Fruit fly (Drosophila melanogaster) whole organism, wandering third instar larva: Measurements from ENCODE around the gene sesB.

ENCODE experiments used
- Abd-B ChIP-seq: fragments of >200 bp; optimal IDR thresholded peaks from 2 replicates; lab custom pipeline; 2017; ENCODE audit warnings: missing biosample characterization, missing genetic modification characterization
- CG32264 ChIP-seq: fragments of 200-800 bp; sonication (Bioruptor generic); optimal IDR thresholded peaks from 2 replicates; lab custom pipeline; 2016; ENCODE audit warnings: missing biosample characterization, missing genetic modification characterization
- CrebA ChIP-seq: fragments of 200-800 bp; sonication (Bioruptor generic); optimal IDR thresholded peaks from 2 replicates; lab custom pipeline; 2016; ENCODE audit warnings: missing biosample characterization, mild to moderate bottlenecking, missing genetic modification characterization, borderline replicate concordance
- Dfd ChIP-seq: fragments of >200 bp; optimal IDR thresholded peaks from 2 replicates; lab custom pipeline; 2017; ENCODE audit warnings: missing biosample characterization, missing genetic modification characterization
- Dif ChIP-seq: fragments of 200-275, 200-300 bp; sonication (Bioruptor generic); optimal IDR thresholded peaks from 2 replicates; lab custom pipeline; 2018; ENCODE audit warnings: missing biosample characterization, missing genetic modification characterization; ENCODE audit not compliant: partially characterized antibody
- GATAd ChIP-seq: sonication (Bioruptor generic); optimal IDR thresholded peaks from 2 replicates; lab custom pipeline; 2016; ENCODE audit warnings: missing biosample characterization, missing genetic modification characterization
- HLH106 ChIP-seq: fragments of 200-800 bp; optimal IDR thresholded peaks from 3 replicates; lab custom pipeline; 2019; ENCODE audit warnings: missing biosample characterization, mild to moderate bottlenecking, missing genetic modification characterization, moderate library complexity
- Hr78 ChIP-seq: fragments of >200 bp; optimal IDR thresholded peaks from 2 replicates; lab custom pipeline; 2017; ENCODE audit warnings: missing biosample characterization, missing genetic modification characterization
- Hr83 ChIP-seq: fragments of 200-300 bp; sonication (Bioruptor generic); optimal IDR thresholded peaks from 2 replicates; lab custom pipeline; 2016; ENCODE audit warnings: missing biosample characterization, mild to moderate bottlenecking, missing genetic modification characterization, moderate library complexity; ENCODE audit not compliant: poor library complexity, severe bottlenecking
- Mio ChIP-seq: sonication (Bioruptor generic); optimal IDR thresholded peaks from 2 replicates; lab custom pipeline; 2016; ENCODE audit warnings: missing biosample characterization, missing genetic modification characterization
- Myc ChIP-seq: fragments of >200 bp; optimal IDR thresholded peaks from 2 replicates; lab custom pipeline; 2017
- N ChIP-seq: fragments of >200 bp; optimal IDR thresholded peaks from 2 replicates; lab custom pipeline; 2018; ENCODE audit warnings: missing biosample characterization, missing external identifiers, missing genetic modification characterization
- OdsH ChIP-seq: fragments of 200-800 bp; sonication (Bioruptor generic); optimal IDR thresholded peaks from 2 replicates; lab custom pipeline; 2016; ENCODE audit warnings: missing biosample characterization, mild to moderate bottlenecking, missing genetic modification characterization
- Rel ChIP-seq, 2 experiments: fragments of 200-800 bp; sonication (Bioruptor generic) in 1 of 2; optimal IDR thresholded peaks; 2 replicates in 1 of 2; 3 replicates in 1 of 2; lab custom pipeline; 2016 to 2019; ENCODE audit warnings: mild to moderate bottlenecking in 2 of 2, missing biosample characterization in 2 of 2, missing genetic modification characterization in 2 of 2, moderate library complexity in 1 of 2
- Sp1 ChIP-seq: fragments of 200-800 bp; sonication (Bioruptor generic); optimal IDR thresholded peaks from 3 replicates; lab custom pipeline; 2019; ENCODE audit warnings: missing biosample characterization, mild to moderate bottlenecking, missing genetic modification characterization, moderate library complexity
- Vsx2 ChIP-seq: fragments of 200-300, 225-300 bp; sonication (Bioruptor generic); optimal IDR thresholded peaks from 2 replicates; lab custom pipeline; 2018; ENCODE audit warnings: missing biosample characterization, missing genetic modification characterization; ENCODE audit not compliant: partially characterized antibody
- br ChIP-seq: fragments of 200-800 bp; sonication (Bioruptor generic); optimal IDR thresholded peaks from 2 replicates; lab custom pipeline; 2016; ENCODE audit warnings: missing biosample characterization, missing genetic modification characterization
- brk ChIP-seq: fragments of 200-800 bp; sonication (Bioruptor generic); optimal IDR thresholded peaks from 2 replicates; lab custom pipeline; 2016; ENCODE audit warnings: missing biosample characterization, mild to moderate bottlenecking, missing genetic modification characterization
- dl ChIP-seq, 2 experiments: fragments of 175-275, 200-275 bp in 1 of 2; fragments of 200-275 bp in 1 of 2; sonication (Bioruptor generic); optimal IDR thresholded peaks; lab custom pipeline; 2018; ENCODE audit warnings: mild to moderate bottlenecking in 2 of 2, missing biosample characterization in 2 of 2, missing genetic modification characterization in 2 of 2, moderate library complexity in 2 of 2; ENCODE audit not compliant: partially characterized antibody in 2 of 2, insufficient read depth in 1 of 2
- dmrt93B ChIP-seq: fragments of 200-800 bp; sonication (Bioruptor generic); optimal IDR thresholded peaks from 2 replicates; lab custom pipeline; 2018; ENCODE audit warnings: missing biosample characterization, mild to moderate bottlenecking, missing genetic modification characterization
- dsf ChIP-seq: sonication (Bioruptor generic); optimal IDR thresholded peaks from 2 replicates; lab custom pipeline; 2016; ENCODE audit warnings: missing biosample characterization, missing genetic modification characterization, borderline replicate concordance
- ey ChIP-seq: fragments of 200-800 bp; sonication (Bioruptor generic); optimal IDR thresholded peaks from 2 replicates; lab custom pipeline; 2016; ENCODE audit warnings: missing biosample characterization, missing genetic modification characterization
- foxo ChIP-seq, 2 experiments: fragments of 200-800 bp; sonication (Bioruptor generic); optimal IDR thresholded peaks; 2 replicates in 1 of 2; 3 replicates in 1 of 2; lab custom pipeline; 2016 to 2017; ENCODE audit warnings: missing biosample characterization in 2 of 2, missing genetic modification characterization in 2 of 2
- fru ChIP-seq: fragments of 200-800 bp; sonication (Bioruptor generic); optimal IDR thresholded peaks from 3 replicates; lab custom pipeline; 2016; ENCODE audit warnings: missing biosample characterization, mild to moderate bottlenecking, missing genetic modification characterization
- h ChIP-seq: fragments of 200-800 bp; sonication (Bioruptor generic); optimal IDR thresholded peaks from 3 replicates; lab custom pipeline; 2016; ENCODE audit warnings: missing biosample characterization, mild to moderate bottlenecking, missing genetic modification characterization
- jim ChIP-seq: fragments of 175-275, 200-325 bp; sonication (Bioruptor generic); optimal IDR thresholded peaks from 2 replicates; lab custom pipeline; 2016; ENCODE audit warnings: missing biosample characterization, mild to moderate bottlenecking, missing genetic modification characterization
- lola ChIP-seq: fragments of >200 bp; optimal IDR thresholded peaks from 2 replicates; lab custom pipeline; 2017; ENCODE audit warnings: missing biosample characterization, missing genetic modification characterization
- psq ChIP-seq: fragments of 200-800 bp; sonication (Bioruptor generic); optimal IDR thresholded peaks from 3 replicates; lab custom pipeline; 2017; ENCODE audit warnings: missing biosample characterization, mild to moderate bottlenecking, missing genetic modification characterization, moderate library complexity
- rgr ChIP-seq: fragments of 200-800 bp; sonication (Bioruptor generic); optimal IDR thresholded peaks from 3 replicates; lab custom pipeline; 2016; ENCODE audit warnings: missing biosample characterization, mild to moderate bottlenecking, missing genetic modification characterization
- sage ChIP-seq: fragments of 200-800 bp; sonication (Bioruptor generic); optimal IDR thresholded peaks from 2 replicates; lab custom pipeline; 2016; ENCODE audit warnings: missing biosample characterization, mild to moderate bottlenecking, missing genetic modification characterization
- sv ChIP-seq: fragments of 200-800 bp; sonication (Bioruptor generic); optimal IDR thresholded peaks from 3 replicates; lab custom pipeline; 2016; ENCODE audit warnings: missing biosample characterization, missing genetic modification characterization
- tai ChIP-seq: sonication (Bioruptor generic); optimal IDR thresholded peaks from 2 replicates; lab custom pipeline; 2016; ENCODE audit warnings: missing biosample characterization, missing genetic modification characterization
- woc ChIP-seq: sonication (Bioruptor generic); optimal IDR thresholded peaks from 2 replicates; lab custom pipeline; 2016; ENCODE audit warnings: missing biosample characterization, mild to moderate bottlenecking, missing genetic modification characterization

The sesB gene

DNA sequence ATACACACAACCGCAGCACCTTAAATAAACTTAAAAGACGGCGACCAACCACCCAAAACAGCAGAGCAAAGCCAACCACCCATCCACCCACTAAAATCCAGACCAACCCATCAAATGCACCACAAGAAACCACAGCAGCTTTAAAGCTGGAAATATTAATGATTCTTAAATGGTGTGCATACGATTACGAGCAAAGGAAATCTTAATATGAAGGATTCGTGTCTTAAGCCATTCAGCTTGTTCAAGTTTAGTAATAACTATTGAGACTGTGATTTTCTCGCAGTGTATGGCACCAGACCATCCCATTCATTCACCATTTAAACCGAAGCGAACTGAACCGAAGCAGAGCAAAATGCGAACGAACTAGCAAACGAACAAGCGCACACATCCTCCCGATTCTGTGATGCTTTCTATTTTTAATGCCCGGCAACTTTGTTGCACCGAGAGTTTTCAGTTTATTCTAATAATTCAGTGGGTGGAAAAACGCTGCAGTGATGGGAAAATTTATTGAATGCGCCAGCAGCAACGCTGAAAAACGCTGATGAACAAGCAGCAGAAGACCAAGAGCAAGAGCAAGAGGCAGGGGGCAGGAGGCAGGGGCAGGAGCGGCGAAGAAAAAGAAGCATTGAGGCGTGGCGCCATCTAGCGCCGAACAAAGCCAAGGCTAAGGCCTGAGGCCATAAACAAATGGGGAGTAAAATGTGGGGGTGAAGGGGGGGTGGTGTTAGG is 49.2 kb downstream of the sesB start:
- TF ChIP-seq woc (GFP tag; lab: Kevin White, UChicago): peak; percentile 25
- TF ChIP-seq Hr83 (GFP tag; lab: Kevin White, UChicago): no peak
- TF ChIP-seq jim (GFP tag; lab: Kevin White, UChicago): no peak
- peak; percentile 28 for TF ChIP-seq dmrt93B (GFP tag; lab: Kevin White, UChicago)
- TF ChIP-seq CG32264 (GFP tag; lab: Kevin White, UChicago): no peak
- TF ChIP-seq HLH106 (tag; lab: Kevin White, UChicago): peak; percentile 62
- peak in 1 of 2 experiments; percentile 58 for TF ChIP-seq foxo (GFP tag; optimal IDR thresholded peaks at IDR 0.05; lab: Kevin White, UChicago)
- TF ChIP-seq ey (GFP tag; lab: Kevin White, UChicago): peak; percentile 56
- TF ChIP-seq h (GFP tag; lab: Kevin White, UChicago): peak; percentile 53
- peak; percentile 58 for TF ChIP-seq br
- peak; percentile 73 for TF ChIP-seq sv (GFP tag; lab: Kevin White, UChicago)
- TF ChIP-seq lola (GFP tag; lab: Kevin White, UChicago): no peak
- peak; percentile 68 for TF ChIP-seq fru (GFP tag; lab: Kevin White, UChicago)
- peak; percentile 65 for TF ChIP-seq Sp1
- TF ChIP-seq OdsH (GFP tag; lab: Kevin White, UChicago): peak; percentile 8
- TF ChIP-seq rgr (GFP tag; lab: Kevin White, UChicago): peak; percentile 51
- TF ChIP-seq dl (GFP tag; optimal IDR thresholded peaks at IDR 0.05; lab: Kevin White, UChicago; ENCODE audit: insufficient read depth in 1 of 2, partially characterized antibody in 2 of 2): no peak
- peak; percentile 30 for TF ChIP-seq psq (GFP tag; lab: Kevin White, UChicago)

dm6 chrX:10735682-10736353 is 50.9 kb downstream of the sesB start:
- TF ChIP-seq psq (GFP tag; lab: Kevin White, UChicago) (peak; percentile 23), Rel (GFP tag; optimal IDR thresholded peaks at IDR 0.05; lab: Kevin White, UChicago) (no peak), Rel (tag; optimal IDR thresholded peaks at IDR 0.05; lab: Kevin White, UChicago) (peak; percentile 5), Mio (no peak), brk (no peak), fru (GFP tag; lab: Kevin White, UChicago) (peak; percentile 19), HLH106 (tag; lab: Kevin White, UChicago) (no peak), br (no peak), Dfd (GFP tag; lab: Kevin White, UChicago) (no peak), CrebA (GFP tag; lab: Kevin White, UChicago) (no peak), foxo (GFP tag; optimal IDR thresholded peaks at IDR 0.05; lab: Kevin White, UChicago) (peak in 1 of 2 experiments; percentile 26), dl (GFP tag; optimal IDR thresholded peaks at IDR 0.05; lab: Kevin White, UChicago; ENCODE audit: insufficient read depth in 1 of 2, partially characterized antibody in 2 of 2) (no peak)

DNA sequence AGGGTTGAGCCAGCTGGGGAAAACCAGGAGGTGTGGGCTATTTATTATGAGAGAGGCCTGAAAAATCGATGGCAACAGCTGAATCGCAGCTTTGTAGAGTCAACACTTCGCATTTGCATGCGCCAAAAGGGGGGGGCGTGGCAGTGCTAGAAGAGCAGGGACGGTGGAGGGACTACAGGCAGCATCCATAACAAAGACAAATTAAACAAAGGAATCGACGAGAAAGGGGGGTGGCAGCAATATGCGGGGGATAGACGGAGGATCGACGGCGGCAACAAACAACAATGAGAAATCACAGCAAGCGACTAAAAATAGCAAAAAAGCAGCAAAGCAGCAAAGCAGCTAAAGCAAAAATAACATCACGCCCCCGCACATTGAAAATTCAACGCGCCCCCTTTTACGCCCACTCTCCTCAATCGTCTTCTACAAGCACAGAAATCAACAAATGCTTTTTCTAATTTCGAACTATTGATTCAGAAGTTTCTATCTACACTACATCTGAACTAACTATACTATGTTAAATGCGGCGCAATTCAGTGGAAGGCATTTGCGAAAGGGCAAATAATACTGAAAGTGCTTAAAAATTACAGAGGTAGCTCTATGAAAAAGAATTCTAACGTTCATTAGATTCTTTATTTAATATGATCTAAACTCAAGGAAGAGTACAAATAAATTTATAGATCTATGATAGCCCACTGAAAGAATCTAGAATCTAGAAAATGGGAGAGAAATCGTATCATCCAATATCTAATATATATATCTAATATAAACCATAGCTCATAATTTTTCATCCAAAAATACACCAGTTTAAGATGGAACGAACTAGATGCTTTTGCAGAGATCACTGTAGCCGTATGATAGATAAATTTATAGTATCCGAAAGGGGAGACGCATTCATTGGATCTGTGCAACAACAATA is 51.7 kb downstream of the sesB start:
- TF ChIP-seq Dif: no peak
- no peak for TF ChIP-seq Sp1
- no peak for TF ChIP-seq lola (GFP tag; lab: Kevin White, UChicago)
- TF ChIP-seq CG32264 (GFP tag; lab: Kevin White, UChicago): no peak
- no peak for TF ChIP-seq tai (GFP tag; lab: Kevin White, UChicago)
- TF ChIP-seq fru (GFP tag; lab: Kevin White, UChicago): no peak

- TF ChIP-seq Hr83 (GFP tag; lab: Kevin White, UChicago) (no peak), psq (GFP tag; lab: Kevin White, UChicago) (no peak), Sp1 (no peak), brk (no peak), sage (GFP tag; lab: Kevin White, UChicago) (no peak), dsf (no peak), jim (GFP tag; lab: Kevin White, UChicago) (no peak), Mio (no peak), N (GFP tag; lab: Kevin White, UChicago) (no peak), Hr78 (GFP tag; lab: Kevin White, UChicago) (no peak), rgr (GFP tag; lab: Kevin White, UChicago) (no peak), foxo (GFP tag; optimal IDR thresholded peaks at IDR 0.05; lab: Kevin White, UChicago) (no peak), Rel (GFP tag; optimal IDR thresholded peaks at IDR 0.05; lab: Kevin White, UChicago) (no peak), Rel (tag; optimal IDR thresholded peaks at IDR 0.05; lab: Kevin White, UChicago) (no peak), dl (GFP tag; optimal IDR thresholded peaks at IDR 0.05; lab: Kevin White, UChicago; ENCODE audit: insufficient read depth in 1 of 2, partially characterized antibody in 2 of 2) (no peak), OdsH (GFP tag; lab: Kevin White, UChicago) (no peak), GATAd (GFP tag; lab: Kevin White, UChicago) (no peak), Vsx2 (GFP tag; lab: Kevin White, UChicago) (no peak), Myc (lab: Kevin White, UChicago) (no peak), Abd-B (GFP tag; lab: Kevin White, UChicago) (no peak), woc (GFP tag; lab: Kevin White, UChicago) (no peak)
Measured at dm6 chrX:10732733-10733455, 53.9 kb downstream of the sesB start.
